Worm (Caenorhabditis elegans): ENCODE data around the gene F55C5.17.

ce11 chrV:12298184-12298583 lies 4.2 kb upstream of the F55C5.17 start:
- TF ChIP-seq nhr-237 (tag; optimal IDR thresholded peaks at IDR 0.05) (no peak), mdl-1 (tag; optimal IDR thresholded peaks at IDR 0.05) (no peak), alr-1 (tag; optimal IDR thresholded peaks at IDR 0.05) (no peak), unc-55 (GFP tag; optimal IDR thresholded peaks at IDR 0.05) (no peak), elt-1 (tag; optimal IDR thresholded peaks at IDR 0.05) (no peak), nhr-25 (tag; optimal IDR thresholded peaks at IDR 0.05) (no peak), nhr-11 (tag; optimal IDR thresholded peaks at IDR 0.05) (no peak), fos-1 (tag; optimal IDR thresholded peaks at IDR 0.05) (peak; percentile 92), egl-27 (tag; optimal IDR thresholded peaks at IDR 0.05) (no peak), nhr-6 (tag; optimal IDR thresholded peaks at IDR 0.05) (no peak), snpc-4 (tag; optimal IDR thresholded peaks at IDR 0.05) (no peak)

Data from whole organism, L2 larva.